Worm (Caenorhabditis elegans) whole organism, late embryonic: Measurements from ENCODE around the gene srg-22.

Experiments
- C08G9.2 ChIP-seq: sonication (generic microtip); optimal IDR thresholded peaks from 2 replicates; lab custom pipeline; 2016; ENCODE audit warnings: mild to moderate bottlenecking, missing genetic modification characterization, moderate library complexity, missing compliant biosample characterization
- C38D4.7 ChIP-seq: fragments of 200-800 bp; sonication (Bioruptor generic); optimal IDR thresholded peaks from 2 replicates; lab custom pipeline; 2018; ENCODE audit warnings: mild to moderate bottlenecking, missing genetic modification characterization, moderate library complexity, missing compliant biosample characterization
- K02D7.2 ChIP-seq: sonication (generic microtip); optimal IDR thresholded peaks from 2 replicates; lab custom pipeline; 2017; ENCODE audit warnings: mild to moderate bottlenecking, missing genetic modification characterization, missing compliant biosample characterization
- K09A11.1 ChIP-seq: sonication (generic microtip); optimal IDR thresholded peaks from 2 replicates; lab custom pipeline; 2017; ENCODE audit warnings: antibody characterized with exemption, mild to moderate bottlenecking, missing genetic modification characterization, missing compliant biosample characterization; ENCODE audit not compliant: insufficient read depth
- T23F11.4 ChIP-seq: fragments of 200-800 bp; sonication (Bioruptor generic); optimal IDR thresholded peaks from 2 replicates; lab custom pipeline; 2018; ENCODE audit warnings: mild to moderate bottlenecking, missing genetic modification characterization, missing compliant biosample characterization
- ceh-14 ChIP-seq: sonication (generic microtip); optimal IDR thresholded peaks from 2 replicates; lab custom pipeline; 2016; ENCODE audit warnings: missing genotype, missing genetic modification characterization, missing compliant biosample characterization
- ceh-19 ChIP-seq: fragments of 200-800 bp; sonication (Bioruptor generic); optimal IDR thresholded peaks from 2 replicates; lab custom pipeline; 2018; ENCODE audit warnings: mild to moderate bottlenecking, missing genetic modification characterization, missing compliant biosample characterization
- ceh-2 ChIP-seq: sonication (generic microtip); optimal IDR thresholded peaks from 2 replicates; lab custom pipeline; 2016; ENCODE audit warnings: missing genotype, missing genetic modification characterization, missing compliant biosample characterization
- ceh-22 ChIP-seq: sonication (generic microtip); optimal IDR thresholded peaks from 2 replicates; lab custom pipeline; 2017; ENCODE audit warnings: missing biosample characterization, missing genetic modification characterization
- ceh-30 ChIP-seq: fragments of 150-350 bp; optimal IDR thresholded peaks from 2 replicates; lab custom pipeline; 2014; ENCODE audit warnings: missing biosample characterization, missing genetic modification characterization
- ceh-31 ChIP-seq: sonication (generic microtip); optimal IDR thresholded peaks from 2 replicates; lab custom pipeline; 2016; ENCODE audit warnings: missing genetic modification characterization, missing compliant biosample characterization
- ceh-34 ChIP-seq: sonication (generic microtip); optimal IDR thresholded peaks from 2 replicates; lab custom pipeline; 2016; ENCODE audit warnings: mild to moderate bottlenecking, missing genetic modification characterization, missing compliant biosample characterization
- ceh-48 ChIP-seq: sonication (generic microtip); optimal IDR thresholded peaks from 2 replicates; lab custom pipeline; 2016; ENCODE audit warnings: missing genetic modification characterization, inconsistent platforms, missing compliant biosample characterization
- ceh-9 ChIP-seq: sonication (generic microtip); optimal IDR thresholded peaks from 2 replicates; lab custom pipeline; 2016; ENCODE audit warnings: mild to moderate bottlenecking, missing genetic modification characterization, inconsistent platforms, missing compliant biosample characterization
- che-1 ChIP-seq: sonication (generic microtip); optimal IDR thresholded peaks from 2 replicates; lab custom pipeline; 2016; ENCODE audit warnings: mild to moderate bottlenecking, missing genetic modification characterization, missing compliant biosample characterization
- dmd-4 ChIP-seq: sonication (generic microtip); optimal IDR thresholded peaks from 2 replicates; lab custom pipeline; 2016; ENCODE audit warnings: borderline replicate concordance, missing genetic modification characterization, missing compliant biosample characterization
- dve-1 ChIP-seq: sonication (generic microtip); optimal IDR thresholded peaks from 2 replicates; lab custom pipeline; 2017; ENCODE audit warnings: antibody characterized with exemption, mild to moderate bottlenecking, missing genetic modification characterization, missing compliant biosample characterization
- elt-2 ChIP-seq: sonication (generic microtip); optimal IDR thresholded peaks from 2 replicates; lab custom pipeline; 2016; ENCODE audit warnings: missing genetic modification reagents, missing genetic modification characterization, missing compliant biosample characterization
- elt-4 ChIP-seq: sonication (generic microtip); optimal IDR thresholded peaks from 2 replicates; lab custom pipeline; 2016; ENCODE audit warnings: missing genetic modification characterization, missing compliant biosample characterization
- eyg-1 ChIP-seq: sonication (generic microtip); optimal IDR thresholded peaks from 2 replicates; lab custom pipeline; 2016; ENCODE audit warnings: missing genotype, missing genetic modification characterization, missing compliant biosample characterization
- fkh-10 ChIP-seq: fragments of 150-350 bp; optimal IDR thresholded peaks from 2 replicates; lab custom pipeline; 2014; ENCODE audit warnings: missing biosample characterization, missing genetic modification reagents, missing genetic modification characterization
- fkh-6 ChIP-seq: sonication (generic microtip); optimal IDR thresholded peaks from 2 replicates; lab custom pipeline; 2016; ENCODE audit warnings: missing genetic modification characterization, missing compliant biosample characterization
- gmeb-2 ChIP-seq: sonication (generic microtip); optimal IDR thresholded peaks from 2 replicates; lab custom pipeline; 2016; ENCODE audit warnings: missing genetic modification characterization, inconsistent platforms, missing compliant biosample characterization
- hlh-13 ChIP-seq: fragments of 200-800 bp; sonication (Bioruptor generic); optimal IDR thresholded peaks from 2 replicates; lab custom pipeline; 2018; ENCODE audit warnings: mild to moderate bottlenecking, missing genetic modification characterization, missing compliant biosample characterization
- hlh-6 ChIP-seq: sonication (generic microtip); optimal IDR thresholded peaks from 2 replicates; lab custom pipeline; 2016; ENCODE audit warnings: missing genotype, missing genetic modification characterization, missing compliant biosample characterization
- hlh-8 ChIP-seq: sonication (generic microtip); optimal IDR thresholded peaks from 2 replicates; lab custom pipeline; 2016; ENCODE audit warnings: missing genotype, missing genetic modification characterization, missing compliant biosample characterization
- lim-6 ChIP-seq: sonication (generic microtip); optimal IDR thresholded peaks from 2 replicates; lab custom pipeline; 2016; ENCODE audit warnings: missing genetic modification characterization, missing compliant biosample characterization
- lin-11 ChIP-seq: fragments of 200-800 bp; sonication (Bioruptor generic); optimal IDR thresholded peaks from 2 replicates; lab custom pipeline; 2018; ENCODE audit warnings: mild to moderate bottlenecking, missing genetic modification characterization, missing compliant biosample characterization
- madf-2 ChIP-seq: sonication (generic microtip); optimal IDR thresholded peaks from 2 replicates; lab custom pipeline; 2017; ENCODE audit warnings: missing genetic modification characterization, missing compliant biosample characterization
- mec-3 ChIP-seq: sonication (generic microtip); optimal IDR thresholded peaks from 2 replicates; lab custom pipeline; 2016; ENCODE audit warnings: borderline replicate concordance, missing genetic modification characterization, missing compliant biosample characterization
- nfya-1 ChIP-seq: sonication (generic microtip); optimal IDR thresholded peaks from 2 replicates; lab custom pipeline; 2017; ENCODE audit warnings: missing genetic modification characterization, mild to moderate bottlenecking, missing compliant biosample characterization, antibody characterized with exemption, moderate library complexity
- nhr-232 ChIP-seq: sonication (generic microtip); optimal IDR thresholded peaks from 2 replicates; lab custom pipeline; 2016; ENCODE audit warnings: missing genetic modification characterization, missing compliant biosample characterization
- pat-9 ChIP-seq: fragments of 200-800 bp; sonication (Bioruptor generic); optimal IDR thresholded peaks from 2 replicates; lab custom pipeline; 2018; ENCODE audit warnings: mild to moderate bottlenecking, missing genetic modification characterization, moderate library complexity, missing compliant biosample characterization
- pha-2 ChIP-seq: sonication (generic microtip); optimal IDR thresholded peaks from 2 replicates; lab custom pipeline; 2017; ENCODE audit warnings: mild to moderate bottlenecking, missing genetic modification characterization, missing compliant biosample characterization
- pha-4 ChIP-seq: fragments of 150-350 bp; optimal IDR thresholded peaks from 2 replicates; lab custom pipeline; 2018; ENCODE audit warnings: missing biosample characterization, missing genetic modification reagents, missing genetic modification characterization
- pqm-1 ChIP-seq: sonication (generic microtip); optimal IDR thresholded peaks from 2 replicates; lab custom pipeline; 2016; ENCODE audit warnings: missing genetic modification characterization, missing compliant biosample characterization
- ref-2 ChIP-seq: sonication (generic microtip); optimal IDR thresholded peaks from 2 replicates; lab custom pipeline; 2016; ENCODE audit warnings: missing genetic modification characterization, missing compliant biosample characterization
- rnt-1 ChIP-seq: sonication (generic microtip); optimal IDR thresholded peaks from 2 replicates; lab custom pipeline; 2016; ENCODE audit warnings: missing genetic modification characterization, missing compliant biosample characterization
- sox-2 ChIP-seq: fragments of 200-800 bp; sonication (Bioruptor generic); IDR thresholded peaks from 2 replicates; pipeline ENCODE4 v1.3.6; 2022; ENCODE audit warnings: missing genetic modification reagents, missing genetic modification characterization, missing compliant biosample characterization
- sox-4 ChIP-seq: sonication (generic microtip); optimal IDR thresholded peaks from 2 replicates; lab custom pipeline; 2017; ENCODE audit warnings: mild to moderate bottlenecking, missing genetic modification characterization, inconsistent platforms, missing compliant biosample characterization
- syd-9 ChIP-seq: sonication (generic microtip); optimal IDR thresholded peaks from 2 replicates; lab custom pipeline; 2016; ENCODE audit warnings: mild to moderate bottlenecking, missing genetic modification characterization, moderate library complexity, missing compliant biosample characterization
- tbx-2 ChIP-seq: sonication (generic microtip); optimal IDR thresholded peaks from 2 replicates; lab custom pipeline; 2016; ENCODE audit warnings: missing genetic modification characterization, missing compliant biosample characterization
- tbx-7 ChIP-seq: sonication (generic microtip); optimal IDR thresholded peaks from 2 replicates; lab custom pipeline; 2016; ENCODE audit warnings: missing genotype, missing genetic modification characterization, missing compliant biosample characterization
- ttx-3 ChIP-seq: sonication (generic microtip); optimal IDR thresholded peaks from 2 replicates; lab custom pipeline; 2016; ENCODE audit warnings: missing genetic modification reagents, missing genetic modification characterization, missing compliant biosample characterization
- unc-3 ChIP-seq, 2 experiments: fragments of 200-800 bp in 1 of 2; sonication (Bioruptor generic) in 1 of 2; sonication (generic microtip) in 1 of 2; conservative IDR thresholded peaks in 1 of 2; optimal IDR thresholded peaks in 1 of 2; 2 replicates each; pipeline versions ENCODE4 v1.3.6 to Lab custom; 2016 to 2022; ENCODE audit warnings: missing compliant biosample characterization in 2 of 2, missing genetic modification characterization in 2 of 2, missing genetic modification reagents in 1 of 2
- zip-5 ChIP-seq: sonication (generic microtip); optimal IDR thresholded peaks from 2 replicates; lab custom pipeline; 2016; ENCODE audit warnings: missing genetic modification characterization, missing compliant biosample characterization

The srg-22 gene

ce11 chrII:3055531-3055930 lies 37.7 kb downstream of the srg-22 start (continued):
- no peak for TF ChIP-seq pat-9 (tag; lab: Kevin White, UChicago)
- TF ChIP-seq ceh-30 (tag; lab: Kevin White, UChicago): no peak
- TF ChIP-seq elt-2 (tag; lab: Kevin White, UChicago): no peak
- no peak for TF ChIP-seq pha-2 (tag; lab: Kevin White, UChicago)
- peak; percentile 24 for TF ChIP-seq nhr-232 (tag; lab: Kevin White, UChicago)
- TF ChIP-seq madf-2 (tag; lab: Kevin White, UChicago): no peak
- no peak for TF ChIP-seq pha-4
- TF ChIP-seq ttx-3 (tag; lab: Kevin White, UChicago): no peak
- no peak for TF ChIP-seq fkh-10 (GFP tag; lab: Kevin White, UChicago)
- no peak for TF ChIP-seq zip-5 (tag; lab: Kevin White, UChicago)
- no peak for TF ChIP-seq lin-11 (tag; lab: Kevin White, UChicago)
- TF ChIP-seq C08G9.2 (tag; lab: Kevin White, UChicago): peak; percentile 46
- no peak for TF ChIP-seq eyg-1
- peak; percentile 48 for TF ChIP-seq fkh-6 (tag; lab: Kevin White, UChicago)
- no peak for TF ChIP-seq T23F11.4
- no peak for TF ChIP-seq tbx-7 (tag; lab: Kevin White, UChicago)
- no peak for TF ChIP-seq dve-1 (tag; lab: Kevin White, UChicago)
- TF ChIP-seq ceh-34 (tag; lab: Kevin White, UChicago): peak; percentile 45
- TF ChIP-seq tbx-2: peak; percentile 60
- no peak for TF ChIP-seq C38D4.7 (GFP tag; lab: Kevin White, UChicago)
- no peak for TF ChIP-seq ceh-22
- TF ChIP-seq ceh-19 (GFP tag; lab: Kevin White, UChicago): peak; percentile 0
- TF ChIP-seq hlh-13 (GFP tag; lab: Kevin White, UChicago): no peak
- no peak for TF ChIP-seq syd-9 (tag; lab: Kevin White, UChicago)
- TF ChIP-seq dmd-4 (tag; lab: Kevin White, UChicago): no peak
- no peak for TF ChIP-seq rnt-1 (tag; lab: Kevin White, UChicago)
- no peak for TF ChIP-seq K09A11.1 (tag; lab: Kevin White, UChicago)
- no peak for TF ChIP-seq ceh-48 (tag; lab: Kevin White, UChicago)
- no peak for TF ChIP-seq lim-6 (tag; lab: Kevin White, UChicago)
- TF ChIP-seq che-1 (tag; lab: Kevin White, UChicago): no peak
- TF ChIP-seq pqm-1: no peak

- TF ChIP-seq hlh-6 (tag; lab: Kevin White, UChicago) (peak; percentile 6), ceh-2 (tag; lab: Kevin White, UChicago) (peak; percentile 11), pha-2 (tag; lab: Kevin White, UChicago) (no peak), tbx-2 (peak; percentile 22), ceh-31 (peak; percentile 31), ref-2 (tag; lab: Kevin White, UChicago) (peak; percentile 23), ceh-34 (tag; lab: Kevin White, UChicago) (peak; percentile 55), sox-2 (no peak), nfya-1 (tag; lab: Kevin White, UChicago) (peak; percentile 72)
Observed at ce11 chrII:3054622-3055021, 38.6 kb downstream of the srg-22 start.

- TF ChIP-seq ceh-31 (no peak), elt-4 (tag; lab: Kevin White, UChicago) (no peak)
- TF ChIP-seq, all 69 proteins: peak for 0
Observed at ce11 chrII:3054221-3054620, 39.0 kb downstream of the srg-22 start, which contains the start of gene lido-13. lido-13 (minus strand) TSS chrII:3054321.

DNA sequence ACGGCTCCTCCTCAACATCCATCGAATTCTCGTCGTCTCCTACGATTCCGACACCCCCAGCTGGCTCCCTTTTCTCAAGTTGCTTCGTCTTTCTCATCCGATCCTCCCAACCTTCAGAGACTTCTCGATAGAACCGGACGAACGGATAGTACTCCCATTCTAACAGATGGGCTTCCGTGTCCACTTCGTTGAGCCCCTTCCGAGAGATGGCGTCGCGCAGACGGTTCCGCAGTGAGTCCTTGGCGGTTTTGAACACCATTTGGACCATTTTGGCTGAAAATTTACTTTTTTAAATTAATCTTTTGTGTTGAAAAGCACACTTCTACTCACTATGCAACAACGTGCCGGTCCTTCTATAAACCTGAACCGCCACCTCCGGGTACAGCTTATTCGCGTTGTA lies 39.6 kb downstream of the srg-22 start:
- TF ChIP-seq K09A11.1 (tag; lab: Kevin White, UChicago) (no peak), zip-5 (tag; lab: Kevin White, UChicago) (no peak), ref-2 (tag; lab: Kevin White, UChicago) (no peak), T23F11.4 (no peak), unc-3 (GFP tag; conservative IDR thresholded peaks at IDR 0.05; lab: Robert Waterston, UW) (no peak), unc-3 (tag; optimal IDR thresholded peaks at IDR 0.05; lab: Kevin White, UChicago) (no peak), ceh-9 (tag; lab: Kevin White, UChicago) (no peak), gmeb-2 (tag; lab: Kevin White, UChicago) (no peak), madf-2 (tag; lab: Kevin White, UChicago) (no peak), ceh-14 (tag; lab: Kevin White, UChicago) (no peak), hlh-13 (GFP tag; lab: Kevin White, UChicago) (no peak), sox-4 (tag; lab: Kevin White, UChicago) (no peak), eyg-1 (no peak), tbx-7 (tag; lab: Kevin White, UChicago) (no peak), K02D7.2 (no peak), mec-3 (tag; lab: Kevin White, UChicago) (no peak), hlh-8 (tag; lab: Kevin White, UChicago) (no peak), elt-2 (tag; lab: Kevin White, UChicago) (no peak)
